Fruit fly (Drosophila melanogaster) whole organism, embryonic: ENCODE data around the gene BNIP3.

Experiments
- CG10209 ChIP-seq: fragments of 200-800 bp; sonication (Bioruptor generic); optimal IDR thresholded peaks from 3 replicates; lab custom pipeline; 2017; ENCODE audit warnings: missing biosample characterization, mild to moderate bottlenecking, missing genetic modification characterization, missing genetic modification reagents
- CG10565 ChIP-seq: fragments of 200-800 bp; sonication (Bioruptor generic); optimal IDR thresholded peaks from 3 replicates; lab custom pipeline; 2016; ENCODE audit warnings: missing biosample characterization, mild to moderate bottlenecking, missing genetic modification characterization
- CG12659 ChIP-seq: fragments of 200-800 bp; sonication (Bioruptor generic); optimal IDR thresholded peaks from 3 replicates; lab custom pipeline; 2017; ENCODE audit warnings: mild to moderate bottlenecking, missing biosample characterization, missing genetic modification reagents, missing genetic modification characterization
- CG13624 ChIP-seq: fragments of 200-800 bp; sonication (Bioruptor generic); optimal IDR thresholded peaks from 2 replicates; lab custom pipeline; 2016; ENCODE audit warnings: missing biosample characterization, missing genetic modification characterization
- CG13775 ChIP-seq: fragments of 200-800 bp; sonication (Bioruptor generic); optimal IDR thresholded peaks from 3 replicates; lab custom pipeline; 2017; ENCODE audit warnings: missing biosample characterization, mild to moderate bottlenecking, missing genetic modification characterization
- CG14441 ChIP-seq: fragments of 200-800 bp; sonication (Bioruptor generic); IDR thresholded peaks from 2 replicates; pipeline ENCODE4 v1.3.6; 2022; ENCODE audit warnings: missing biosample characterization, missing genetic modification characterization
- CG15601 ChIP-seq: fragments of 200-800 bp; sonication (Bioruptor generic); optimal IDR thresholded peaks from 3 replicates; lab custom pipeline; 2019; ENCODE audit warnings: missing biosample characterization, mild to moderate bottlenecking, missing genetic modification characterization, moderate library complexity
- CG17186 ChIP-seq: fragments of 200-800 bp; sonication (Bioruptor generic); optimal IDR thresholded peaks from 3 replicates; lab custom pipeline; 2017; ENCODE audit warnings: missing biosample characterization, missing genetic modification reagents, missing genetic modification characterization
- CG17328 ChIP-seq: fragments of 200-800 bp; sonication (Bioruptor generic); IDR thresholded peaks from 2 replicates; pipeline ENCODE4 v1.3.6; 2022; ENCODE audit warnings: missing biosample characterization, missing genetic modification characterization
- CG17361 ChIP-seq: fragments of 200-800 bp; sonication (Bioruptor generic); IDR thresholded peaks from 3 replicates; pipeline ENCODE4 v1.3.6; 2022; ENCODE audit warnings: missing biosample characterization, missing genetic modification characterization
- CG17385 ChIP-seq: fragments of 200-800 bp; sonication (Bioruptor generic); optimal IDR thresholded peaks from 3 replicates; lab custom pipeline; 2018; ENCODE audit warnings: missing biosample characterization, mild to moderate bottlenecking, missing genetic modification characterization
- CG17829 ChIP-seq: fragments of 200-800 bp; optimal IDR thresholded peaks from 2 replicates; lab custom pipeline; 2019; ENCODE audit warnings: missing biosample characterization, mild to moderate bottlenecking, missing genetic modification characterization, moderate library complexity
- CG2712 ChIP-seq: fragments of 200-800 bp; optimal IDR thresholded peaks from 3 replicates; lab custom pipeline; 2019; ENCODE audit warnings: missing biosample characterization, mild to moderate bottlenecking, missing genetic modification characterization, moderate library complexity
- CG3281 ChIP-seq: fragments of 200-800 bp; sonication (Bioruptor generic); optimal IDR thresholded peaks from 3 replicates; lab custom pipeline; 2017; ENCODE audit warnings: missing biosample characterization, mild to moderate bottlenecking, missing genetic modification characterization
- CG34224 ChIP-seq: fragments of 200-800 bp; sonication (Bioruptor generic); IDR thresholded peaks from 3 replicates; pipeline ENCODE4 v1.3.6; 2022; ENCODE audit warnings: missing biosample characterization, missing genetic modification characterization; ENCODE audit not compliant: partially characterized antibody
- CG4360 ChIP-seq: fragments of 200-800 bp; sonication (Bioruptor generic); IDR thresholded peaks from 2 replicates; pipeline ENCODE4 v1.3.6; 2022; ENCODE audit warnings: missing biosample characterization, missing genetic modification characterization
- CG4424 ChIP-seq: fragments of 200-800 bp; sonication (Bioruptor generic); optimal IDR thresholded peaks from 3 replicates; lab custom pipeline; 2016; ENCODE audit warnings: missing biosample characterization, missing genetic modification characterization
- CG4730 ChIP-seq: fragments of 200-800 bp; sonication (Bioruptor generic); IDR thresholded peaks from 2 replicates; pipeline ENCODE4 v1.3.6; 2022; ENCODE audit warnings: missing biosample characterization, missing genetic modification characterization
- CG6175 ChIP-seq: fragments of 200-800 bp; sonication (Bioruptor generic); IDR thresholded peaks from 3 replicates; pipeline ENCODE4 v1.3.6; 2022; ENCODE audit warnings: missing biosample characterization, missing genetic modification characterization
- CG7928 ChIP-seq: fragments of 200-800 bp; sonication (Bioruptor generic); optimal IDR thresholded peaks from 2 replicates; lab custom pipeline; 2017; ENCODE audit warnings: missing biosample characterization, mild to moderate bottlenecking, missing genetic modification characterization
- CG8089 ChIP-seq: fragments of 200-800 bp; sonication (Bioruptor generic); optimal IDR thresholded peaks from 3 replicates; lab custom pipeline; 2016; ENCODE audit warnings: missing biosample characterization, missing genetic modification characterization
- CG8388 ChIP-seq: fragments of 200-800 bp; sonication (Bioruptor generic); optimal IDR thresholded peaks from 2 replicates; lab custom pipeline; 2019; ENCODE audit warnings: missing biosample characterization, mild to moderate bottlenecking, missing genetic modification characterization, moderate library complexity
- CG8944 ChIP-seq: fragments of 200-800 bp; sonication (Bioruptor generic); optimal IDR thresholded peaks from 3 replicates; lab custom pipeline; 2016; ENCODE audit warnings: missing biosample characterization, missing genetic modification characterization
- CG9437 ChIP-seq: fragments of 200-800 bp; sonication (Bioruptor generic); optimal IDR thresholded peaks from 2 replicates; lab custom pipeline; 2018; ENCODE audit warnings: missing biosample characterization, mild to moderate bottlenecking, missing genetic modification characterization
- CG9797 ChIP-seq: fragments of 200-800 bp; sonication (Bioruptor generic); optimal IDR thresholded peaks from 3 replicates; lab custom pipeline; 2018; ENCODE audit warnings: missing biosample characterization, mild to moderate bottlenecking, missing genetic modification characterization
- Drgx ChIP-seq: fragments of 200-800 bp; sonication (Bioruptor generic); IDR thresholded peaks from 2 replicates; pipeline ENCODE4 v1.3.6; 2022; ENCODE audit warnings: missing biosample characterization, missing genetic modification characterization
- ERR ChIP-seq: fragments of 200-800 bp; sonication (Bioruptor generic); optimal IDR thresholded peaks from 2 replicates; lab custom pipeline; 2016; ENCODE audit warnings: missing biosample characterization, missing genetic modification characterization
- Gsc ChIP-seq: fragments of 200-800 bp; sonication (Bioruptor generic); IDR thresholded peaks from 2 replicates; pipeline ENCODE4 v1.3.6; 2022; ENCODE audit warnings: missing biosample characterization, missing genetic modification characterization
- H15 ChIP-seq: fragments of 200-800 bp; sonication (Bioruptor generic); IDR thresholded peaks from 3 replicates; pipeline ENCODE4 v1.3.6; 2022; ENCODE audit warnings: missing biosample characterization, missing genetic modification characterization
- HLH4C ChIP-seq: fragments of 200-800 bp; sonication (Bioruptor generic); IDR thresholded peaks from 3 replicates; pipeline ENCODE4 v1.3.6; 2022; ENCODE audit warnings: missing biosample characterization, missing genetic modification characterization; ENCODE audit not compliant: partially characterized antibody
- NK7.1 ChIP-seq: fragments of 200-800 bp; sonication (Bioruptor generic); optimal IDR thresholded peaks from 3 replicates; lab custom pipeline; 2016; ENCODE audit warnings: missing biosample characterization, missing genetic modification characterization
- Oaz ChIP-seq: fragments of 200-800 bp; sonication (Bioruptor generic); IDR thresholded peaks from 2 replicates; pipeline ENCODE4 v1.3.6; 2022; ENCODE audit warnings: missing biosample characterization, missing genetic modification characterization
- Opbp ChIP-seq: fragments of 200-800 bp; sonication (Bioruptor generic); IDR thresholded peaks from 3 replicates; pipeline ENCODE4 v1.3.6; 2022; ENCODE audit warnings: missing biosample characterization, missing genetic modification characterization; ENCODE audit not compliant: partially characterized antibody
- Vsx1 ChIP-seq: fragments of 200-800 bp; sonication (Bioruptor generic); optimal IDR thresholded peaks from 2 replicates; lab custom pipeline; 2017; ENCODE audit warnings: missing biosample characterization, mild to moderate bottlenecking, missing genetic modification characterization, missing genetic modification reagents
- ac ChIP-seq: fragments of 200-800 bp; sonication (Bioruptor generic); optimal IDR thresholded peaks from 3 replicates; lab custom pipeline; 2017; ENCODE audit warnings: missing biosample characterization, mild to moderate bottlenecking, missing genetic modification characterization
- ase ChIP-seq: fragments of 200-800 bp; sonication (Bioruptor generic); IDR thresholded peaks from 3 replicates; pipeline ENCODE4 v1.3.6; 2022; ENCODE audit warnings: missing biosample characterization, missing genetic modification characterization
- chm ChIP-seq: fragments of 200-800 bp; sonication (Bioruptor generic); IDR thresholded peaks from 2 replicates; pipeline ENCODE4 v1.3.6; 2022; ENCODE audit warnings: missing biosample characterization, missing genetic modification characterization
- dati ChIP-seq: fragments of 200-800 bp; sonication (Bioruptor generic); IDR thresholded peaks from 2 replicates; pipeline ENCODE4 v1.3.6; 2022; ENCODE audit warnings: missing biosample characterization, missing genetic modification characterization
- dysf ChIP-seq: fragments of 200-800 bp; sonication (Bioruptor generic); IDR thresholded peaks from 3 replicates; pipeline ENCODE4 v1.3.6; 2022; ENCODE audit warnings: missing biosample characterization, missing genetic modification characterization
- gem ChIP-seq: fragments of 200-800 bp; sonication (Bioruptor generic); optimal IDR thresholded peaks from 2 replicates; lab custom pipeline; 2019; ENCODE audit warnings: missing biosample characterization, mild to moderate bottlenecking, missing genetic modification characterization, moderate library complexity
- grn ChIP-seq: fragments of 200-800 bp; sonication (Bioruptor generic); optimal IDR thresholded peaks from 3 replicates; lab custom pipeline; 2017; ENCODE audit warnings: missing biosample characterization, missing genetic modification characterization
- hth ChIP-seq: fragments of >200 bp; optimal IDR thresholded peaks from 2 replicates; lab custom pipeline; 2017; ENCODE audit warnings: inconsistent platforms
- klu ChIP-seq: fragments of 200-800 bp; sonication (Bioruptor generic); IDR thresholded peaks from 2 replicates; pipeline ENCODE4 v1.3.6; 2022; ENCODE audit warnings: missing biosample characterization, missing genetic modification characterization
- lilli ChIP-seq: fragments of 200-800 bp; sonication (Bioruptor generic); optimal IDR thresholded peaks from 3 replicates; lab custom pipeline; 2016; ENCODE audit warnings: missing biosample characterization, missing genetic modification characterization
- luna ChIP-seq: fragments of 200-800 bp; sonication (Bioruptor generic); optimal IDR thresholded peaks from 2 replicates; lab custom pipeline; 2016; ENCODE audit warnings: missing biosample characterization, missing genetic modification characterization
- otp ChIP-seq: fragments of 200-800 bp; sonication (Bioruptor generic); IDR thresholded peaks from 3 replicates; pipeline ENCODE4, ENCODE4 v1.3.6; 2022; ENCODE audit warnings: missing biosample characterization, missing genetic modification characterization
- sisA ChIP-seq: fragments of 200-800 bp; sonication (Bioruptor generic); IDR thresholded peaks from 2 replicates; pipeline ENCODE4 v1.3.6; 2022; ENCODE audit warnings: missing biosample characterization, missing genetic modification characterization
- sr ChIP-seq: fragments of 200-800 bp; sonication (Bioruptor generic); IDR thresholded peaks from 3 replicates; pipeline ENCODE4 v1.3.6; 2022; ENCODE audit warnings: missing biosample characterization, missing genetic modification characterization
- stwl ChIP-seq: fragments of 200-800 bp; sonication (Bioruptor generic); optimal IDR thresholded peaks from 3 replicates; lab custom pipeline; 2018; ENCODE audit warnings: missing biosample characterization, mild to moderate bottlenecking, missing genetic modification characterization, moderate library complexity
- tap ChIP-seq: fragments of 200-800 bp; optimal IDR thresholded peaks from 3 replicates; lab custom pipeline; 2019; ENCODE audit warnings: missing biosample characterization, mild to moderate bottlenecking, missing genetic modification characterization, moderate library complexity
- tio ChIP-seq: fragments of 200-800 bp; sonication (Bioruptor generic); optimal IDR thresholded peaks from 2 replicates; lab custom pipeline; 2017; ENCODE audit warnings: missing biosample characterization, missing genetic modification characterization, inconsistent platforms
- wdn ChIP-seq: fragments of 200-800 bp; sonication (Bioruptor generic); IDR thresholded peaks from 2 replicates; pipeline ENCODE4 v1.3.6; 2022; ENCODE audit warnings: missing biosample characterization, missing genetic modification characterization
- wor ChIP-seq: fragments of 200-800 bp; sonication (Bioruptor generic); IDR thresholded peaks from 2 replicates; pipeline ENCODE4 v1.3.6; 2022; ENCODE audit warnings: missing biosample characterization, missing genetic modification characterization

Gene BNIP3

DNA sequence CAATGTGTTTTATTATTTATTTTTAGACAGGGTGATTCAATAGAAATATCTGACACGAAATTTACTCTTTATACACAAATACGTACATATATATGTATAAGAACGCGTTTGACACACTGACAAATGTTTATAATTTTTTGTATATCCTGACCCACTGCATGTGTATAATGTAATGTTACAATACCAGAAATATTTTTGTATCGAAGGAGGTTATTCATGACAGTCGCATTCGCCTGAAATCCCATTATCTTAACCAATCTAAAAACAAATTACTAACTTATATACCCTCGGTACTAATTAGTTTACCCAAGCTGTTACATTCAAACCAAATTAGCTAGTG lies 25.0 kb downstream of the BNIP3 start (continued):
- peak; percentile 8 for TF ChIP-seq CG13775 (GFP tag; lab: Kevin White, UChicago)
- no peak for TF ChIP-seq CG9797 (GFP tag; lab: Kevin White, UChicago)
- no peak for TF ChIP-seq CG17328 (GFP tag; lab: Robert Waterston, UW)
- TF ChIP-seq sr (GFP tag; lab: Robert Waterston, UW) = no peak
- no peak for TF ChIP-seq wdn (GFP tag; lab: Robert Waterston, UW)
- TF ChIP-seq gem (tag; lab: Kevin White, UChicago) = peak; percentile 65
- no peak for TF ChIP-seq CG13624 (GFP tag; lab: Kevin White, UChicago)
- no peak for TF ChIP-seq tap (tag; lab: Kevin White, UChicago)
- no peak for TF ChIP-seq CG15601
- TF ChIP-seq wor (GFP tag; lab: Robert Waterston, UW) = no peak
- TF ChIP-seq CG17829 = peak; percentile 16
- peak; percentile 35 for TF ChIP-seq CG10209 (GFP tag; lab: Kevin White, UChicago)
- no peak for TF ChIP-seq dati (GFP tag; lab: Robert Waterston, UW)
- TF ChIP-seq stwl (tag; lab: Kevin White, UChicago) = peak; percentile 12
- no peak for TF ChIP-seq CG9437
- TF ChIP-seq grn (GFP tag; lab: Kevin White, UChicago) = no peak
- TF ChIP-seq CG7928 = no peak
- no peak for TF ChIP-seq Oaz (GFP tag; lab: Robert Waterston, UW)
- TF ChIP-seq CG3281 (GFP tag; lab: Kevin White, UChicago) = peak; percentile 62
- TF ChIP-seq CG17361 (GFP tag; lab: Robert Waterston, UW) = no peak
- TF ChIP-seq dysf (GFP tag; lab: Robert Waterston, UW) = no peak
- no peak for TF ChIP-seq CG8944 (GFP tag; lab: Kevin White, UChicago)
- no peak for TF ChIP-seq hth (lab: Kevin White, UChicago)
- no peak for TF ChIP-seq ERR
- no peak for TF ChIP-seq CG4360 (GFP tag; lab: Robert Waterston, UW)
- no peak for TF ChIP-seq chm (GFP tag; lab: Robert Waterston, UW)
- no peak for TF ChIP-seq luna (GFP tag; lab: Kevin White, UChicago)
- no peak for TF ChIP-seq CG17186
- no peak for TF ChIP-seq CG14441
- TF ChIP-seq CG4424 (GFP tag; lab: Kevin White, UChicago) = no peak
- TF ChIP-seq CG4730 (GFP tag; lab: Robert Waterston, UW) = no peak
- TF ChIP-seq klu (GFP tag; lab: Robert Waterston, UW) = no peak
- TF ChIP-seq HLH4C = no peak
- TF ChIP-seq sisA (GFP tag; lab: Robert Waterston, UW) = no peak
- TF ChIP-seq ase (GFP tag; lab: Robert Waterston, UW) = no peak
- TF ChIP-seq lilli = peak; percentile 25
- TF ChIP-seq otp (GFP tag; lab: Robert Waterston, UW) = no peak
- TF ChIP-seq NK7.1 (GFP tag; lab: Kevin White, UChicago) = no peak
- no peak for TF ChIP-seq Opbp (GFP tag; lab: Robert Waterston, UW)
- no peak for TF ChIP-seq Gsc
- no peak for TF ChIP-seq Vsx1 (GFP tag; lab: Kevin White, UChicago)
- TF ChIP-seq tio (GFP tag; lab: Kevin White, UChicago) = peak; percentile 24
- no peak for TF ChIP-seq CG17385
- no peak for TF ChIP-seq CG12659
- TF ChIP-seq CG8089 (GFP tag; lab: Kevin White, UChicago) = no peak
- TF ChIP-seq ac (GFP tag; lab: Kevin White, UChicago) = no peak
- no peak for TF ChIP-seq CG10565
- no peak for TF ChIP-seq CG8388 (GFP tag; lab: Kevin White, UChicago)
- TF ChIP-seq Drgx (GFP tag; lab: Robert Waterston, UW) = no peak
- no peak for TF ChIP-seq CG34224 (GFP tag; lab: Robert Waterston, UW)
- no peak for TF ChIP-seq CG6175 (GFP tag; lab: Robert Waterston, UW)
- peak; percentile 32 for TF ChIP-seq CG2712 (tag; lab: Kevin White, UChicago)
- no peak for TF ChIP-seq H15 (GFP tag; lab: Robert Waterston, UW)
